Fruit fly (Drosophila melanogaster): Measurements from ENCODE around the gene Cyt-c-p.

Gene Cyt-c-p

DNA sequence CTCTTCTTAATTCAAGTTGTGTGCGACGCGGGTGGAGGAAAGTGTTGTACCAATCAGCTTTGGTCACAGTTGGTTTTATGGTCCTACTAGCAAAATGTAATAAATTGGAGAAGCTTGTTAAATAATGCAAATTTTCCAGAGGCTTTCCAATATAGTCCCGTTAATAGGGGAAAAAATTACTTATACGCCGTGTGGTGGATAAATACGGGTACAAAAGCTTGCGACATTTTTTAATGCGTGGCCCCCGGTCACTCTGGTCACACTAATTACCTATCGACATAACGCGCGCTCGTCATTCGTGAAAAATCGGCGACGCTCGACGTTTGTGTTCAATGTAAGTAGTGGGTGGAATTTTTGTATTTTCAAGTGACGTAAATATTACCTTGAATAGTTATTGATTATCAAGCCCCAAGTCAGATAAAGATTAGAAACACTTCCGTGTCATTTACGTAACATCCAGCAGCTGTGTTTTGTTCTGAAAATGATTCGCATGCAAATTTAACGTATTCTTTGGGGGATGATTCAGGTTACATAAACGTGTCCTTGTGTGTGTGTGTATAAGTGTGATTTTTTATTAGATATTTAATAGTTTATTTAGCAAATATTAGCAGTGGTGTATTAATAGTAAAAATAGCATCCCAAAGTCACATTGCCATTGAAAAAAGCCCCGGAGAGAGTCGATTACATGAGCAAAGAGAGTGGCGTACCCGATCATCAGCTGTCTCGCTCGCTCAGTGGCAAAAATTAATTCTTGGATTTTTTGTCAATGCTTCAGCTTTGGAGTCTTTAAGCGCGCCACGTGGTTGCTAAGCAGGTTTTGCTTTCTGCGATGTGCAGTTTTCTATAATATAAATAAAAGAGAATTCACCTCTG, at the start of gene Cyt-c-p:
Gene Cyt-c-p, plus strand, starts transcription at position 290 of the 873 bp plus-strand sequence.
- no peak for TF ChIP-seq Myc (optimal IDR thresholded peaks at IDR 0.05)
- TF ChIP-seq psq (optimal IDR thresholded peaks at IDR 0.05): no peak
- TF ChIP-seq Sin3A (optimal IDR thresholded peaks at IDR 0.05): no peak
- TF ChIP-seq ttk (optimal IDR thresholded peaks at IDR 0.05): no peak
- no peak for TF ChIP-seq insv (optimal IDR thresholded peaks at IDR 0.05)
- TF ChIP-seq h (optimal IDR thresholded peaks at IDR 0.05): no peak

DNA sequence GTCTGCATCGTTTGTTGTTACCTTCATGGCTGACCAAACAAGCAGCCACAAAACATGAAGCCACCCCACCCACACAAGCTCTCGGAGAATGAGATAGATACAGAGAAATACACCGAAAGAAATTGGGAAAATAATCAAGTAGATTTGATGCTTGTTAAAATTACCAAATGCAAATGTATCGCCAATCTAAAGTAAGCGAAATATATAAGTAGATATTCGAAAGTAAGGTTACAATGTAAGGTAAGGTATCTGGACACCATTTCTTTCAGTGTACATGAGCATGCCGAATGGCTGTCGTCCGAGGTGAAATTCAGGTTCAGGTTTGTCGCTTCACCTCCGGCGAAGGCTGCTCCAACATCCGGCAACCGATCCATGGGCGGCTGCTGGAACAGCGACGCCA, 47.4 kb upstream of the Cyt-c-p start:
- TF ChIP-seq Sin3A (optimal IDR thresholded peaks at IDR 0.05): no peak
- TF ChIP-seq Myc (optimal IDR thresholded peaks at IDR 0.05): no peak
- TF ChIP-seq h (optimal IDR thresholded peaks at IDR 0.05): no peak
- no peak for TF ChIP-seq insv (optimal IDR thresholded peaks at IDR 0.05)
- no peak for TF ChIP-seq psq (optimal IDR thresholded peaks at IDR 0.05)
- TF ChIP-seq ttk (optimal IDR thresholded peaks at IDR 0.05): no peak

DNA sequence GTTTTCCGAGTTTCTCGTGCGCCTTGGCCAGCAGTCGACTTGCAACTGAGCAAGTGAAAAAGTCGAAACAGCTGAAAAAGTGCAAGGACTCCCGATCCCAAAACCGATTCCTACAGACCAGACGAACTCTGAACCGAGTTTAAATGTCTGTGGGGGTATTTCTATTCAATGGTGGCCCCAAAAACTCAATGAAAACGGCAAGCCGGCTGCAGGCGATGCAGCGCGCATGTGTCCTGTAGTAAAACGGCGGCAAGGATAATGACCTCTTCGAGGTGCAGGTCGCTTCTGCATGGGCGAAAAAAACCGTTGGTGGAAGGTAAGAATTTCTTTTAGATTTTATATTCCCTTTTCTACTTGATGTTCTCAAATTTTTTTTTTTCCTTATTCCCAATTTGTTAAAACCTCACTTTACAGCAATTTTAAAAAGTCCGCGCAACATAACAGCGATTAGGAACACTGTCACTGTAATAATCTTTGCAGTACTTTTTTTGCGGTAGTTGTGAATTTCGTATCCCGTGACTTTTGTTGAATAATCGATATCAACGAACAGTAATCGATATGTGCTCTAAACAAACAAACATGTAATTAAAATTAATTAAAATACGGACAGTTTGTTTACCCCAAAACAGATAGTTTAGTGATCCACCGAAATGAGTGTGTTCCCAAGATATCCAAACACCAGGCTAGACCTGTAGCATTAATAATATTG, 42.9 kb upstream of the Cyt-c-p start, which contains the start of the genes Trpgamma and her:
Gene Trpgamma, minus strand, starts transcription at position 51 of the 709 bp plus-strand sequence.
Gene her, plus strand, starts transcription at position 535 of the 709 bp plus-strand sequence.
- no peak for TF ChIP-seq Myc (optimal IDR thresholded peaks at IDR 0.05)
- TF ChIP-seq ttk (optimal IDR thresholded peaks at IDR 0.05): no peak
- no peak for TF ChIP-seq h (optimal IDR thresholded peaks at IDR 0.05)
- no peak for TF ChIP-seq psq (optimal IDR thresholded peaks at IDR 0.05)
- no peak for TF ChIP-seq Sin3A (optimal IDR thresholded peaks at IDR 0.05)
- TF ChIP-seq insv (optimal IDR thresholded peaks at IDR 0.05): no peak

DNA sequence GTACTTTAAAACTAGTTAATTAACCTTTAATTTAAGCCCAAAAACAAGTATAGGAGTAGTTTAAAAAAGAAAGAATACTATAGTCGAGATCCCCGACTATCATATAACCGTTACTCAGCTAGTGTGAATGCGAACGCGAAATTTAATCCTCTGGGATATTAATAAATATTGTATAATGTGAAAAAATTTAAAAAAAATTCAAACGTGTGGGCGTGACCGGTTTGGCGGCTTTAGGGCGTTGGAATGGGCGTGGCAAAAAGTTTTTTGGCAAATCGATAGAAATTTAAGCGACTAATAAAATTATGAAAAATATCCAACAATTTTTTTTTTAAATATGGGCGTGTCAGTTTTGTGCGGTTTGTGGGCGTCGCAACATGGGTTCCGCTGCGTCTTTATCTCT, 40.7 kb upstream of the Cyt-c-p start:
- TF ChIP-seq psq (optimal IDR thresholded peaks at IDR 0.05): no peak
- TF ChIP-seq h (optimal IDR thresholded peaks at IDR 0.05): no peak
- no peak for TF ChIP-seq ttk (optimal IDR thresholded peaks at IDR 0.05)

DNA sequence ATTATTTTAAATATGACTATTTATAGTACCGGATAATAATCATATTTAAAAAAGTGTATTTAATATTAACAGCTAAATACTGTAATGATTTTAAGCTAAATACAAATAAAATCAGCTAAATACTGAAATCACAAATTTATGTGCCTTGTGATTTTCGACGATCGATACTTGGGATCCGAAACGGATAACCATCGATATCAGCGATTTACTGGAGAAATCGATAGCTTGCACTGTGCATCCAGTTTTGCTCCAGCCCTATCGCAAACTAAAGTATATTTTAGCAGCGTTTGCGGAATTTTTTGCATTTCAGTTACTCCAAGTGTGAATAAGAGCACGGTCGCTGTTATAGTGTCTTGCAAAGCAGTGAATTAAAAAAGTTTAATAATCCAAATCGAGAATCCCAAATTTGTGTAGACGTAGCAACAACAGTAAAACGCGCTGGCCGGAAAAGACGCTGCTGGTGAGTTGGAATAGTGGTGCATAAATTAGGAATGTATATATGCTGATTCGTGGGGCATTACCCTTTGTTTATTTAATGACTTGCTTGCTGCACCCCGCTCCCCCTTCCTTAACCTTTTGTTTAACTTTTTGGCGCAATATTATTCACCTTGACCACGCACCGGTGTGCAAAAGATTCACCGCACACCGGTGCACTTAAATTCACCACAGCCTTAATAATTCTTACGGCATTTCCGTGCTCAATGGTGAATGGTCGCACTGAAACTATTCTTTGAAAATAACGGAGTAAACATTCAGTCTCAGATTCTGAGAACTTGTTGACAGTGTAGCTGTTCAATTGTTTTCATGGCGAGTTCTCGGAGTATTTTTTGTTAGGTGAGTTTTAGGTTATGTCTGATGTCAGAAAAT, 39.7 kb upstream of the Cyt-c-p start, which contains the start of the genes grp and squ:
Gene grp, plus strand, starts transcription at position 238 of the 867 bp plus-strand sequence.
Gene squ, plus strand, starts transcription at position 238 of the 867 bp plus-strand sequence.
- TF ChIP-seq ttk (optimal IDR thresholded peaks at IDR 0.05) (no peak), h (optimal IDR thresholded peaks at IDR 0.05) (no peak), insv (optimal IDR thresholded peaks at IDR 0.05) (no peak), Sin3A (optimal IDR thresholded peaks at IDR 0.05) (no peak), Myc (optimal IDR thresholded peaks at IDR 0.05) (no peak)

DNA sequence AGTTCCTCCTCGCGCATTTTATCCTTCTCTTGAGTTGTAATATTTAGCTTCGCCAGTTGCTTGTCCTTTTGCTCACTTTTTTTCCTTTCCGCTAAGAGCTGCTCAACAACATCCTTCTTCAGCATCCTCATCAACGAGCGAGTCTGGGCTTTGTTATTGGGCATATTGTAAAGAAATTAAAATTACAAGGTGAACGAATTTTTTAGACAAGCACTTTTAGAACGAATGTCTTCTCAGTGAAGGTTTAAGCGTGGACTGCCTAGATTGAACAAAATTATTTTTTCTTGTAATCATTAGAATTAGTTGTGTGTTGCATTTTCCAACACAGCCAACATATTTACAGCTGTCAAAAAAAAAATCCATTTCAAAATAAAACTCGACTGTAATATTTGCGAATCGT, 37.5 kb upstream of the Cyt-c-p start, which contains the start of gene CG33552:
Gene CG33552, plus strand, starts transcription at position 301 of the 400 bp plus-strand sequence.
- TF ChIP-seq ttk (optimal IDR thresholded peaks at IDR 0.05) (no peak), Sin3A (optimal IDR thresholded peaks at IDR 0.05) (no peak), insv (optimal IDR thresholded peaks at IDR 0.05) (no peak), Myc (optimal IDR thresholded peaks at IDR 0.05) (no peak), h (optimal IDR thresholded peaks at IDR 0.05) (no peak), psq (optimal IDR thresholded peaks at IDR 0.05) (no peak)

DNA sequence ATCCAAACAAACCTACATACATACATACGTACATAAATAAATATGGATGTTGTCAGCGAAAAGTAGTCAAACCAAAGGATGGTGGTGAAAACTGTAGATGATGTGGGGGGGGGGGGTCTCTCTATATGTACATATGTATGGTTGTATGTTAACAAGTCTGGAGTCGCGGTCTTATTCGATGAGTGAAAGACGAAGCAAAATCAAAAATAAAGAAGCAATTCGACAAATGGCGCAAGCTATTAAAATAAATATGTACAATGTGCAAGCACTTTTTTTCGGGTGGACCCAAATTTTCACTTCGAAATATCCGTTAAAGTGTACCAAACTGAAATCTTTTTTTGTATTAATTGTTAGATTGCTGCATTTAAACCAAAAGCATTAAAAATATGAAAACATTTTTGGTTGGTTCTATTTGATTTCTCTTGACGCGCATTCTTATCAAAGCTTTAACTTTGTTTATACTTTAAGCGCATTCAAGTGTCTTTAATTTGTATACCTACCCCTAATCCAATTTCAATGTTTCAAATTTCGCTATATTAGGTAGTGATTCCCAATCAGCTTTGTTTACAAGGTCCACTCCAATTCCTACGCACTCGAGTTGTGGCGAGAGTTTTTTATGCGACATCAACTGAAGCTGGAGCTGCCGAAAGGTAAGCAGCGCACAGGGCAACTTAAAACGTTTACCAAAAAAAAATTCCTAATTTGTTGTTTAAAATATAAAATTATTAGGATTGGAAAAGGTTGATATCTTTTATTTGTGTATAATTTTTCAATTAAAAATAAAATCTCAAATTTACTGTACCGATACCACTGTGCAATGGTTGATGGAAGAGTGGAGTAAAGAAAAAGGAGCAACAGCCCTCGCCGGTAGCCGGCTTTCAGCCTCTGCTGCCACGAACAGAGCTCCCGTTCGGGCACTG, 35.5 kb upstream of the Cyt-c-p start, which contains the start of gene CG31807:
Gene CG31807, minus strand, starts transcription at position 51 of the 920 bp plus-strand sequence.
- TF ChIP-seq psq (optimal IDR thresholded peaks at IDR 0.05) (no peak), Sin3A (optimal IDR thresholded peaks at IDR 0.05) (no peak)

DNA sequence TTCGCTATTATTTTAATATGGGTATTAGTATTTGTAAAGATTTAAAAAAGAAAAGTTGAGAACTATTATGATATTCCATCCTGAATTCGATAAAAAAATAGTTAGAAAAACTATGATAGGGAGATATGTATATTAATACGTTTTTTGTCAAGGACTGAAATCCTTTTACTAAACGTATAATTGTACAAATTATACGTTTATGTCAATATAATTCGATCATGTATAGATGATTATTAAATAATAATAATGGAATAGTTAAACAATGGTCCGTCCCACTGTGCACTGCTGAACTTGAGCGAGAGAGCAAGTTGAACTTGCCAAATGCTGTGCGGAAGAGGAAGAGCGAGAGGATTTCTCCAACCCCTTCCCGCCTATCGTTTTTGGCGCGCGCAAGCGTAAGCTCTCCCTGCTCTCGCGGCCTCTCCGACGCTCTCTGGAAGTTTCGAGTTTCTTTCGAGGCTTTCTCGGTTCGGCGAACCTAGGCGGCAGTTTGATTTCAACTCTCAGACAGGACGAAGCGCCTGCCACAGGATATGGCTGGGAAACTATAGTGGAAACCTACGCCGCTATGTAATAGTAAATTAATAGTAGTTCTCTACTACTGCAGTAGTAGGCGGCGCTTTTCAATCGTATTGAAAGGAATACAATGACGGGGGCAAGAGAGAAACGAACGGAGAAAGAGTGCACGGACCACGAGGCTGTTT, 34.7 kb upstream of the Cyt-c-p start:
- TF ChIP-seq Sin3A (optimal IDR thresholded peaks at IDR 0.05) (no peak), psq (optimal IDR thresholded peaks at IDR 0.05) (no peak), ttk (optimal IDR thresholded peaks at IDR 0.05) (no peak), insv (optimal IDR thresholded peaks at IDR 0.05) (no peak), Myc (optimal IDR thresholded peaks at IDR 0.05) (no peak), h (optimal IDR thresholded peaks at IDR 0.05) (no peak)

DNA sequence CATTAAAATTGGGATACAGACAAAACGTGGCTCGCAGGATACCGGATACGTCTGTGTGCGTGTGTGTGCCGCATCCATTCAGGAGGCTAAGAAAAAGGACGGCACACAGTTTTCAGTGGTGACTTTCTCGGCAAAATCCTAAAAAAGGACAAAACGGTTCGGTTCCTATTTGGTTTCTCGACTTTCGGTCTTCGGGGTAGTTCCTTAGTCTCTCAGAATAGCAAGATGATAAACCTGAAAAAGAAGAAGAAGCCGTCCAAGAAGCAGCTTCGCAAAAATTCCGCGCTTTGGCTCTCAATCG, 34.2 kb upstream of the Cyt-c-p start:
- TF ChIP-seq psq (optimal IDR thresholded peaks at IDR 0.05) (no peak), Sin3A (optimal IDR thresholded peaks at IDR 0.05) (no peak), h (optimal IDR thresholded peaks at IDR 0.05) (no peak), insv (optimal IDR thresholded peaks at IDR 0.05) (no peak), ttk (optimal IDR thresholded peaks at IDR 0.05) (no peak), Myc (optimal IDR thresholded peaks at IDR 0.05) (no peak)

DNA sequence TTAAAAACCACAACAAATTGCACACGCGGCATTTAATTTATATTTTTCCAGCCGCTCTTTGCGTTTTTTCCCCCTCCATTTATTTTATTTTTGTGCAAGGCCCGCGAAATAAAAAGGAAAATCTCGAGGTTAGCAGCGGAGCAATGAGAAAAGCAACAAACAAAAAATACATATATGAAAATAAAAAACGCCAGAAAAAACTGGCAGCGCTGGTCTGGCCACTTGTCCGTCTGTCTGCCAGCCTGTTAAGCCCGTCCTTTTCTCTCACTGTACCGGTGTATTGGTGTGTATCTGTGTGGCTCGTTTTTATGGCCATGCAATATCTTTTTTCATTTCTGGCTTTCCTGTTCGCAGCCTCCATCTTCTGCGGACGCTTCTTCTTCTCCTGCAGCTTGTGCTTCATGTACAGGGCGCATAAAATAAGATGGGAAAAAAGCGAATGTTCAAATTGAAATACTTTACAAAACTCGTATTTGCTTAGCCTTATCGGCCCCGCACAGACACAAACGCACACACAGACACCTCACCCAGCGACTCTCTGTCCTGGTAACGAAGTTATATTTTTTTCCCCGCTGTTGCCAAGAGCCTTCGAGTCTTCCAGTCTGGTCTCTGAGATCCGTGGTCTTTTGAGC, 33.2 kb upstream of the Cyt-c-p start:
- TF ChIP-seq h (optimal IDR thresholded peaks at IDR 0.05) (no peak), insv (optimal IDR thresholded peaks at IDR 0.05) (no peak), Myc (optimal IDR thresholded peaks at IDR 0.05) (no peak), Sin3A (optimal IDR thresholded peaks at IDR 0.05) (no peak)
